Worm (Caenorhabditis elegans) whole organism, mixed stage, embryonic: ENCODE data around the gene rpn-2.

Experiments
- M03D4.4 ChIP-seq: sonication (generic microtip); optimal IDR thresholded peaks from 2 replicates; lab custom pipeline; 2017; ENCODE audit warnings: mild to moderate bottlenecking, missing genetic modification characterization, missing compliant biosample characterization
- bed-3 ChIP-seq: fragments of 200-800 bp; sonication (Bioruptor generic); optimal IDR thresholded peaks from 3 replicates; lab custom pipeline; 2018; ENCODE audit warnings: mild to moderate bottlenecking, missing genetic modification characterization, moderate library complexity, missing compliant biosample characterization
- blmp-1 ChIP-seq: fragments of 150-350 bp; optimal IDR thresholded peaks from 2 replicates; lab custom pipeline; 2014; ENCODE audit warnings: missing biosample characterization, missing genetic modification characterization
- ceh-39 ChIP-seq: fragments of 150-350 bp; optimal IDR thresholded peaks from 2 replicates; lab custom pipeline; 2014; ENCODE audit warnings: missing biosample characterization, missing genetic modification characterization
- ceh-43 ChIP-seq: fragments of 200-800 bp; sonication (Bioruptor generic); optimal IDR thresholded peaks from 2 replicates; lab custom pipeline; 2018; ENCODE audit warnings: mild to moderate bottlenecking, missing genetic modification characterization, moderate library complexity, missing compliant biosample characterization
- ceh-83 ChIP-seq: fragments of 200-800 bp; sonication (Bioruptor generic); optimal IDR thresholded peaks from 2 replicates; lab custom pipeline; 2018; ENCODE audit warnings: mild to moderate bottlenecking, missing genetic modification characterization, missing compliant biosample characterization
- cnd-1 ChIP-seq: fragments of 200-800 bp; sonication (Bioruptor generic); optimal IDR thresholded peaks from 2 replicates; lab custom pipeline; 2018; ENCODE audit warnings: mild to moderate bottlenecking, missing genetic modification characterization, missing compliant biosample characterization
- drap-1 ChIP-seq: fragments of 200-800 bp; sonication (Bioruptor generic); optimal IDR thresholded peaks from 3 replicates; lab custom pipeline; 2018; ENCODE audit warnings: mild to moderate bottlenecking, missing genetic modification characterization, missing compliant biosample characterization
- elt-3 ChIP-seq: fragments of 150-350 bp; optimal IDR thresholded peaks from 2 replicates; lab custom pipeline; 2014; ENCODE audit warnings: missing biosample characterization, missing genetic modification characterization
- flh-1 ChIP-seq: fragments of 200-800 bp; sonication (Bioruptor generic); optimal IDR thresholded peaks from 2 replicates; lab custom pipeline; 2018; ENCODE audit warnings: mild to moderate bottlenecking, missing genetic modification characterization, moderate library complexity, missing compliant biosample characterization
- ham-2 ChIP-seq: fragments of 200-800 bp; sonication (Bioruptor generic); optimal IDR thresholded peaks from 2 replicates; lab custom pipeline; 2018; ENCODE audit warnings: mild to moderate bottlenecking, missing genetic modification characterization, missing compliant biosample characterization
- lin-13 ChIP-seq: fragments of 150-350 bp; optimal IDR thresholded peaks from 2 replicates; lab custom pipeline; 2014; ENCODE audit warnings: missing biosample characterization, missing genetic modification characterization
- lin-32 ChIP-seq: fragments of 200-800 bp; sonication (Bioruptor generic); optimal IDR thresholded peaks from 2 replicates; lab custom pipeline; 2018; ENCODE audit warnings: mild to moderate bottlenecking, missing genetic modification characterization, missing compliant biosample characterization
- mab-5 ChIP-seq: fragments of 150-350 bp; optimal IDR thresholded peaks from 2 replicates; lab custom pipeline; 2014; ENCODE audit warnings: missing biosample characterization, missing genetic modification characterization
- mep-1 ChIP-seq: fragments of 150-350 bp; optimal IDR thresholded peaks from 2 replicates; lab custom pipeline; 2017; ENCODE audit warnings: missing biosample characterization, missing genetic modification reagents, missing genetic modification characterization, inconsistent platforms
- nhr-237 ChIP-seq: fragments of 150-350 bp; optimal IDR thresholded peaks from 2 replicates; lab custom pipeline; 2014; ENCODE audit warnings: missing biosample characterization, missing genetic modification characterization
- nhr-76 ChIP-seq: sonication (generic microtip); optimal IDR thresholded peaks from 2 replicates; lab custom pipeline; 2017; ENCODE audit warnings: missing biosample characterization, missing genetic modification characterization
- pha-4 ChIP-seq: fragments of 150-350 bp; optimal IDR thresholded peaks from 2 replicates; lab custom pipeline; 2018; ENCODE audit warnings: missing biosample characterization, missing genetic modification reagents, missing genetic modification characterization
- sem-2 ChIP-seq: fragments of 200-800 bp; sonication (Bioruptor generic); optimal IDR thresholded peaks from 2 replicates; lab custom pipeline; 2018; ENCODE audit warnings: mild to moderate bottlenecking, missing genetic modification characterization, missing compliant biosample characterization
- sptf-1 ChIP-seq: sonication (generic microtip); optimal IDR thresholded peaks from 2 replicates; lab custom pipeline; 2017; ENCODE audit warnings: mild to moderate bottlenecking, missing genetic modification characterization, moderate library complexity, missing compliant biosample characterization
- tbx-8 ChIP-seq: fragments of 200-800 bp; sonication (Bioruptor generic); optimal IDR thresholded peaks from 2 replicates; lab custom pipeline; 2018; ENCODE audit warnings: mild to moderate bottlenecking, missing genetic modification characterization, moderate library complexity, missing compliant biosample characterization
- unc-120 ChIP-seq: sonication (generic microtip); optimal IDR thresholded peaks from 2 replicates; lab custom pipeline; 2017; ENCODE audit warnings: missing genetic modification characterization, missing compliant biosample characterization; ENCODE audit not compliant: poor library complexity, severe bottlenecking
- unc-39 ChIP-seq: fragments of 150-350 bp; optimal IDR thresholded peaks from 2 replicates; lab custom pipeline; 2014; ENCODE audit warnings: missing biosample characterization, missing genetic modification characterization
- unc-62 ChIP-seq: fragments of 150-350 bp; optimal IDR thresholded peaks from 2 replicates; lab custom pipeline; 2014; ENCODE audit warnings: missing biosample characterization, missing genetic modification reagents, missing genetic modification characterization
- zip-8 ChIP-seq: fragments of 150-350 bp; optimal IDR thresholded peaks from 2 replicates; lab custom pipeline; 2014; ENCODE audit warnings: missing biosample characterization, missing genetic modification characterization
- ztf-11 ChIP-seq: fragments of 150-350 bp; optimal IDR thresholded peaks from 2 replicates; lab custom pipeline; 2014; ENCODE audit warnings: missing biosample characterization, missing genetic modification characterization

Gene rpn-2

DNA sequence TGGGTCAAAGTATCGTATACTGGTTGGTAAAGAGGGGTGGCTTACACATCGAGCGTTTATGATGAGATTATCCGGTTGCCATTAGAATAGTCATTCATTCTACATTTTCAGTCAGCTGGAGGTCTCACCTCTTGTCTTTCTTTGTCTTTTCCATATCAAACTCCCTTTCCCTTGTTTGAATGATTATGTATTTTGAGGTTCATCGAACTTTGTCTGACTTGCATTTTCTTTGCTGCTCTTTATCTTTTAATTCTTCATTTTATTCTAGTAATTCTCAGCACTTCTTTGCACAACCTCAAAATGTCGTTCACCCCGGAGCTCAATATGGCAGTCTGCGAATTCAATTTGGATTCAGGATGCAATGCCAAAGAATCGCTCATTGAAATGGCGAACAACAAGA, 41.5 kb downstream of the rpn-2 start, which contains the start of gene T12A2.3:
Gene T12A2.3, plus strand, starts transcription at position 301 of the 400 bp plus-strand sequence.
- TF ChIP-seq unc-62 (no peak), lin-32 (no peak), pha-4 (no peak), ceh-43 (GFP tag; lab: Kevin White, UChicago) (no peak), tbx-8 (GFP tag; lab: Kevin White, UChicago) (no peak), bed-3 (no peak), unc-39 (tag; lab: Kevin White, UChicago) (no peak), unc-120 (tag; lab: Kevin White, UChicago) (no peak), flh-1 (GFP tag; lab: Kevin White, UChicago) (no peak), nhr-76 (tag; lab: Kevin White, UChicago) (no peak), ceh-39 (tag; lab: Kevin White, UChicago) (no peak), blmp-1 (tag; lab: Kevin White, UChicago) (no peak), mep-1 (tag; lab: Kevin White, UChicago) (no peak)

DNA sequence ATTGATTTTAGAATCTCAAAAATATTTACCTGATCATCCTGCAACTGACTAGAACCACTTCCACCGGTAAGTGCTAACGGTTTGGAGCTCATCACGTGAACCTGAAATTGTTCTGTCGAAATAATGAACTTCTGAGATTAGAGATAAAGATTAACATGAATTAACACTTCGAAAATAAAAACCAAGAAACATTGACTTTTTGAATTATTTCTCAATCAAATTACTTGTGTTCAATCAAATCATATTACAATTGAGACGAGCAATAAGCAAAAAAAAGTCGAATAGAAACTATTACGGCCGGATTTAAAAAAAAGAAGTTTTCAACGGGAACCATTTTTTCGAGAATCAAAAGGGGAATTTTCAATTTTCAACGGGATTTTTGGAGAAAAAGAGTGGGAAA, 46.7 kb downstream of the rpn-2 start, which contains the start of gene bcas-2:
Gene bcas-2, minus strand, starts transcription at position 101 of the 400 bp plus-strand sequence.
- TF ChIP-seq bed-3 (no peak), sem-2 (GFP tag; lab: Kevin White, UChicago) (no peak), cnd-1 (no peak), M03D4.4 (tag; lab: Kevin White, UChicago) (no peak), ceh-43 (GFP tag; lab: Kevin White, UChicago) (no peak), ztf-11 (tag; lab: Kevin White, UChicago) (no peak), drap-1 (GFP tag; lab: Kevin White, UChicago) (no peak), tbx-8 (GFP tag; lab: Kevin White, UChicago) (no peak), ham-2 (GFP tag; lab: Kevin White, UChicago) (no peak), lin-13 (tag; lab: Kevin White, UChicago) (no peak)

ce11 chrIII:6248064-6248687, 49.2 kb downstream of the rpn-2 start, which contains the start of the genes gen-1 and stt-3:
TSS of gene gen-1 (minus strand) at chrIII:6248158.
TSS of gene stt-3 (plus strand) at chrIII:6248637.
- no peak for TF ChIP-seq sem-2 (GFP tag; lab: Kevin White, UChicago)
- peak; percentile 54 for TF ChIP-seq mep-1 (tag; lab: Kevin White, UChicago)
- TF ChIP-seq mab-5 (tag; lab: Kevin White, UChicago) = no peak
- TF ChIP-seq nhr-76 (tag; lab: Kevin White, UChicago) = no peak

ce11 chrIII:6251511-6251910, 52.5 kb downstream of the rpn-2 start, which contains the start of gene amdh-1:
TSS of gene amdh-1 (plus strand) at chrIII:6251811.
- no peak for TF ChIP-seq lin-13 (tag; lab: Kevin White, UChicago)
- TF ChIP-seq elt-3 (tag; lab: Kevin White, UChicago) = no peak
- TF ChIP-seq nhr-237 (tag; lab: Kevin White, UChicago) = no peak
- no peak for TF ChIP-seq tbx-8 (GFP tag; lab: Kevin White, UChicago)
- no peak for TF ChIP-seq sptf-1
- TF ChIP-seq blmp-1 (tag; lab: Kevin White, UChicago) = no peak
- TF ChIP-seq nhr-76 (tag; lab: Kevin White, UChicago) = no peak
- no peak for TF ChIP-seq mep-1 (tag; lab: Kevin White, UChicago)
- TF ChIP-seq ceh-83 = no peak
- no peak for TF ChIP-seq ceh-43 (GFP tag; lab: Kevin White, UChicago)
- TF ChIP-seq zip-8 (tag; lab: Kevin White, UChicago) = no peak
- no peak for TF ChIP-seq M03D4.4 (tag; lab: Kevin White, UChicago)
